Fruit fly (Drosophila melanogaster) whole organism, pupa: ENCODE measurements around the gene CG15544.

Source experiments
- CG10348 ChIP-seq: fragments of 200-800 bp; sonication (Bioruptor generic); IDR thresholded peaks from 2 replicates; pipeline ENCODE4 v1.3.6; 2022; ENCODE audit warnings: missing biosample characterization, missing genetic modification characterization
- CG12605 ChIP-seq: fragments of 200-800 bp; sonication (Bioruptor generic); IDR thresholded peaks from 2 replicates; pipeline ENCODE4 v1.3.6; 2022; ENCODE audit warnings: missing biosample characterization, missing genetic modification characterization
- CG13204 ChIP-seq: fragments of 200-800 bp; sonication (Bioruptor generic); optimal IDR thresholded peaks from 2 replicates; lab custom pipeline; 2018; ENCODE audit warnings: missing biosample characterization, mild to moderate bottlenecking, missing genetic modification characterization, moderate library complexity
- CG14655 ChIP-seq: fragments of 200-800 bp; sonication (Bioruptor generic); optimal IDR thresholded peaks from 3 replicates; lab custom pipeline; 2017; ENCODE audit warnings: mild to moderate bottlenecking, missing biosample characterization, missing genetic modification reagents, missing genetic modification characterization
- CG15710 ChIP-seq: fragments of 200-800 bp; sonication (Bioruptor generic); optimal IDR thresholded peaks from 2 replicates; lab custom pipeline; 2018; ENCODE audit warnings: missing biosample characterization, mild to moderate bottlenecking, missing genetic modification characterization, moderate library complexity
- CG17806 ChIP-seq: fragments of 200-800 bp; sonication (Bioruptor generic); optimal IDR thresholded peaks from 2 replicates; lab custom pipeline; 2018; ENCODE audit warnings: missing biosample characterization, mild to moderate bottlenecking, missing genetic modification characterization, moderate library complexity
- CG32121 ChIP-seq: fragments of 200-800 bp; sonication (Bioruptor generic); IDR thresholded peaks from 2 replicates; pipeline ENCODE4 v1.3.6; 2022; ENCODE audit warnings: missing biosample characterization, missing genetic modification characterization
- CG34367 ChIP-seq: fragments of 200-800 bp; sonication (Bioruptor generic); optimal IDR thresholded peaks from 2 replicates; lab custom pipeline; 2018; ENCODE audit warnings: missing biosample characterization, mild to moderate bottlenecking, missing genetic modification characterization
- CG4496 ChIP-seq: fragments of 200-800 bp; sonication (Bioruptor generic); IDR thresholded peaks from 3 replicates; pipeline ENCODE4 v1.3.6; 2022; ENCODE audit warnings: missing biosample characterization, missing genetic modification characterization
- CG8159 ChIP-seq: fragments of 200-800 bp; sonication (Bioruptor generic); optimal IDR thresholded peaks from 3 replicates; lab custom pipeline; 2018; ENCODE audit warnings: missing biosample characterization, mild to moderate bottlenecking, missing genetic modification characterization, moderate library complexity
- CG8301 ChIP-seq: fragments of 200-800 bp; sonication (Bioruptor generic); optimal IDR thresholded peaks from 2 replicates; lab custom pipeline; 2018; ENCODE audit warnings: missing biosample characterization, mild to moderate bottlenecking, missing genetic modification characterization
- CG9948 ChIP-seq: fragments of 200-800 bp; sonication (Bioruptor generic); optimal IDR thresholded peaks from 2 replicates; lab custom pipeline; 2018; ENCODE audit warnings: missing biosample characterization, mild to moderate bottlenecking, missing genetic modification characterization, moderate library complexity
- D1 ChIP-seq: fragments of 200-800 bp; sonication (Bioruptor generic); optimal IDR thresholded peaks from 2 replicates; lab custom pipeline; 2018; ENCODE audit warnings: missing biosample characterization, mild to moderate bottlenecking, missing genetic modification characterization, moderate library complexity
- EcR ChIP-seq: fragments of 200-800 bp; sonication (Bioruptor generic); optimal IDR thresholded peaks from 3 replicates; lab custom pipeline; 2019; ENCODE audit warnings: missing biosample characterization, missing genetic modification characterization, mild to moderate bottlenecking, moderate library complexity, missing genetic modification reagents
- Ets98B ChIP-seq: fragments of 200-800 bp; sonication (Bioruptor generic); IDR thresholded peaks from 2 replicates; pipeline ENCODE4 v1.3.6; 2022; ENCODE audit warnings: missing biosample characterization, missing genetic modification characterization
- Pif1A ChIP-seq: fragments of 200-800 bp; sonication (Bioruptor generic); optimal IDR thresholded peaks from 3 replicates; lab custom pipeline; 2016; ENCODE audit warnings: missing biosample characterization, missing genetic modification characterization
- Pif1B ChIP-seq: fragments of 200-800 bp; sonication (Bioruptor generic); optimal IDR thresholded peaks from 3 replicates; lab custom pipeline; 2016; ENCODE audit warnings: missing biosample characterization, missing genetic modification characterization
- Snoo ChIP-seq: fragments of 200-800 bp; sonication (Bioruptor generic); optimal IDR thresholded peaks from 3 replicates; lab custom pipeline; 2017; ENCODE audit warnings: missing biosample characterization, mild to moderate bottlenecking, missing genetic modification characterization, inconsistent platforms
- fd96Ca ChIP-seq: fragments of 200-800 bp; sonication (Bioruptor generic); IDR thresholded peaks from 3 replicates; pipeline ENCODE4 v1.3.6; 2022; ENCODE audit warnings: missing biosample characterization, missing genetic modification characterization
- gl ChIP-seq: fragments of 200-800 bp; sonication (Bioruptor generic); optimal IDR thresholded peaks from 2 replicates; lab custom pipeline; 2018; ENCODE audit warnings: missing biosample characterization, mild to moderate bottlenecking, missing genetic modification characterization
- rn ChIP-seq: fragments of 200-800 bp; sonication (Bioruptor generic); IDR thresholded peaks from 2 replicates; pipeline ENCODE4 v1.3.6; 2022; ENCODE audit warnings: missing biosample characterization, missing genetic modification characterization

CG15544 gene

DNA sequence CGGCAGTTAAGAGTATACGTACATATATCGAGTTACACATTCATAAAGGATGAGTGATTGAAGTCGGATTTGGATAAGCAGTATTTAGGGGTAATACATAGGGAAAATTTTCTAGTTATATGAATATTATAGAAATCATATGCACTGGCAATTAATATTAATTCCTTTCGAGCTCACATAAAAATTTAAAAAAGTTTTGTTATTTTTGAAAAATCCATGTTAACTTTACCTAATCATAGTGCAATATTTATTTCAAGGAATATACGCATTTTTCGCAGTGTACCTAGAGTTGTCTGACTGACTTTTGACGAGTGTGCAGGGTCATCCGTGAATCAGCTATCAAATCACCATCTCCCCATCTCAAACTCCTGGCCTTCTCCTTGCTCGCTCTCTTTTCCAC, 36.8 kb downstream of the CG15544 start:
- TF ChIP-seq CG17806 (tag; lab: Kevin White, UChicago), result peak; percentile 39
- peak; percentile 33 for TF ChIP-seq CG9948 (tag; lab: Kevin White, UChicago)
- no peak for TF ChIP-seq gl (tag; lab: Kevin White, UChicago)
- no peak for TF ChIP-seq Pif1B
- TF ChIP-seq CG32121 (GFP tag; lab: Robert Waterston, UW), result no peak
- peak; percentile 43 for TF ChIP-seq CG8301 (tag; lab: Kevin White, UChicago)
- TF ChIP-seq CG15710 (tag; lab: Kevin White, UChicago), result peak; percentile 65
- no peak for TF ChIP-seq Ets98B (GFP tag; lab: Robert Waterston, UW)
- no peak for TF ChIP-seq fd96Ca
- no peak for TF ChIP-seq CG13204 (GFP tag; lab: Kevin White, UChicago)
- no peak for TF ChIP-seq Snoo (tag; lab: Kevin White, UChicago)
- no peak for TF ChIP-seq CG10348 (GFP tag; lab: Robert Waterston, UW)
- TF ChIP-seq EcR, result no peak
- peak; percentile 33 for TF ChIP-seq Pif1A
- peak; percentile 25 for TF ChIP-seq CG34367
- TF ChIP-seq CG12605 (GFP tag; lab: Robert Waterston, UW), result no peak
- peak; percentile 73 for TF ChIP-seq CG8159 (tag; lab: Kevin White, UChicago)
- peak; percentile 33 for TF ChIP-seq CG14655
- no peak for TF ChIP-seq D1 (tag; lab: Kevin White, UChicago)
- TF ChIP-seq rn (GFP tag; lab: Robert Waterston, UW), result no peak
- TF ChIP-seq CG4496, result 0 out of 3 replicates have a peak, but pooled peaks have one; percentile 49

DNA sequence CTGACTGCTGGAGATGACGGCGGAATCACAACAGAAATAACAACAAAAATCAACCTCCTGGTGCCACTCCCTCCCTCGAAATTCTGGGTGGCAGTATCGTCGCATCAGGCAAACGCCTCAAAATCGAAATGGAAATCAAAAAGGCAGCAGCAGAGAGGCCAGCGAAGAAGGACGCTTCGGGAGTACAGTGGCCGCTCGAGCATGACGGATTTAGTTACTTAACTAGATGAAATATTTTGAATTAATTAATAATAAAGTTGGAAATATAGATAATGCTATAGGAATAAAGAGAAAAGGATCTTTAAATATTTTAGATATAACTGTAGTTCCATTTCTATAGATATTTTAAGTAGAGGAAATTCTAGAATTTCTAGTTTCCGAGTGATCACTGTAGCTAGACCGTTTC, 37.7 kb downstream of the CG15544 start:
- TF ChIP-seq CG13204 (GFP tag; lab: Kevin White, UChicago) (no peak), CG15710 (tag; lab: Kevin White, UChicago) (peak; percentile 53), CG32121 (GFP tag; lab: Robert Waterston, UW) (no peak), CG8159 (tag; lab: Kevin White, UChicago) (peak; percentile 56), CG9948 (tag; lab: Kevin White, UChicago) (peak; percentile 11), CG34367 (no peak), fd96Ca (no peak), CG4496 (no peak), gl (tag; lab: Kevin White, UChicago) (no peak), Pif1B (no peak), Ets98B (GFP tag; lab: Robert Waterston, UW) (no peak), EcR (no peak), CG8301 (tag; lab: Kevin White, UChicago) (no peak), D1 (tag; lab: Kevin White, UChicago) (no peak)

DNA sequence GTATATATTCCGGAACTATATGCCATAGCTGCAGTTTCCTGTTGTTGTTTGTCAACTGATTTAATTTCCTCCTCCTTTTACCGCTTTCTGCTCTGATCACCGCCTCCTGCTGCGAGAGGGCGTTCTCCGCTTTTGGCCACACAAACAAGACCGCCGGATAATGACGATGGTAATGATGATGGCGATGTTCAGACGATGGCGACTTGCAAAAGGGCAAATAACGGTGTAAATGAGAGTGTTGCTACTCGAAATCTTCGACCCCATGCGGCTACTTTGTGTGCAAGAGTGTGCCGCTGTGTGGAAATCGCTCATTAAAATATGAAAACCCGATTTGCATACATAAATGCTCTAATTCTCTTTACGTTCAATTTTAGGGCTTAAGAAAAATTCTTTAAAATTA, 38.3 kb downstream of the CG15544 start:
- TF ChIP-seq Pif1A, result no peak
- TF ChIP-seq fd96Ca, result no peak
- no peak for TF ChIP-seq CG14655
- TF ChIP-seq EcR, result no peak
- TF ChIP-seq CG9948 (tag; lab: Kevin White, UChicago), result no peak
- no peak for TF ChIP-seq CG10348 (GFP tag; lab: Robert Waterston, UW)
- no peak for TF ChIP-seq rn (GFP tag; lab: Robert Waterston, UW)

DNA sequence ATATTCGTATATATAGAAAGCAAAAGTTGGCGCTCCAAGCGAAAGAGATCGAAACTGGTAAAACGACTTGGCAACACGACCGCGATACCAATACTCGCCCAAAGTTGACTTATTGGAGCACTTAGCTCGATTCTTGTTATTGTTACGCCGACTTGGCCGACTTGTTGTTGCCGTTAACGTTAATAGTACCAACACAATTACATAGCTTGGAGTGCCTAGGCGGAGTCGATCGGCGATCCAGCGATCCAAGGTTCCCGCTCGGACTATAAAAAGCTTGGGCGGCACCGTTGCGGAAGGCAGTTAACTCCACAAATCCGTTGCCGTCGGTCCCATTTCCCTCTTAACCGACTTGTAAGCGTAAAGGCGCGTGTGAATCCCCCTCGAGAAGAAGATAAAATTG, 39.6 kb downstream of the CG15544 start, which contains the start of gene Cpr100A:
Gene Cpr100A, plus strand, starts transcription at position 290 of the 400 bp plus-strand sequence.
- TF ChIP-seq CG13204 (GFP tag; lab: Kevin White, UChicago), result peak; percentile 38
- TF ChIP-seq CG17806 (tag; lab: Kevin White, UChicago), result no peak
- TF ChIP-seq EcR, result peak; percentile 57

DNA sequence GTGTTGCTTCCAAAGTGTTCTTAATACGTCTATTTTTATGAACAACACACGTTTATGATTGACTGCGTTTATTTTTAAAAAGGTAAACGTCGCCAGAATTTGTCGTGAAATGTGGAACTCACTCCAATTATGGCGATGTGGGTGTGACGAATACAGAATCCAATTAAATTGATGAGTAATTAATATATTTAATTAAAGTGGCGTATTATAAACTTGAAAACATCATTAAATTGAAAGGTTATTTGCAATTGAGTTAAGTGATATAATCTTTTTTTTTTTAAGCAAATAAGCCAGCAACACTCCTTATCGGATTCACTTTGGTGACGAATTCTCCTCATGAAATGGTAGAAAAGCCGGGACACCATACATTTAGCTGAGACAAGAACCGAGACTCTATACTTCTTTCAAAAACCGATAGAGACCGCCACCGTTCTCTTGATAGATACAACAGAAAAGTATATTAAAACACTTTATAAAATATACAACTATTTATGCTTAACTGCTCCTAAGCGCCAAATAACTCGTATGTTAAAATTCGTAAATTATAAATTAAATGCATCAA, 42.8 kb downstream of the CG15544 start:
- TF ChIP-seq CG4496 (0 out of 3 replicates have a peak, but pooled peaks have one; percentile 11), CG9948 (tag; lab: Kevin White, UChicago) (no peak), D1 (tag; lab: Kevin White, UChicago) (peak; percentile 18), Pif1B (no peak)

DNA sequence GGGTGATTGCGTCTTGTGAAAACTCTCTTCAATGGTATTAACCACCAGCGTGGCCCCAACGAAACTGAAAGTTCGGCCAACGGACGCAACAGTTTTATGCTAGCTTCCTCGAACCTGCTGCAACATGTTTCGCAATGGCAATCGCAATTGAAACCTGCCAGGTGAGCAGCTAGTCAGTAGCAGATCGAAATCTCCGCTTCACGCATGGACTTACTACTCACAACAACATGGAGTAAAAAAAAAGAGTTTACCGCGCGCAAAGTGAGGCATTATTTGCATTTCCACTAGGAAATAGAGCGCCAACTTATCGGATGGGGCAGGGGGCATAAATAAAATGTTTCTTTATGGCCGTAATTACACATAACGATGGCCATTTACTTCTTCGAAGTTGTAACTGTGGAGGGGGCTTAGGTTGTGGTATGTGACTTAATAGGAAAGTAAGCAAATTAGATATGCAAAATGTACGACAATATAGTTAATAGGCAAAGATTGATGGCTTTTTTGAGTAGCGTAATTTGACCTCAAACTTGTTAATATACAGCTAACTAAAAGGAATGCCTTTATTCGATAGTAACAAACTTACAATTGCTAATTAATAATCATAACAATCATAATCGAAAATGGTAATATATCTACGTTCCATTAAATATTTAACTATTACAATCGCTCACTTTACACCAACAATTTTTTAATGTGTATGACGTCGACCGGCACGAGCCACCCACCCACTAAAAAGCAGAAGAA, 44.9 kb downstream of the CG15544 start, which contains the start of gene CG15545:
Gene CG15545, minus strand, starts transcription at position 51 of the 744 bp plus-strand sequence.
- peak; percentile 77 for TF ChIP-seq CG14655
- peak; percentile 72 for TF ChIP-seq CG8301 (tag; lab: Kevin White, UChicago)
- no peak for TF ChIP-seq CG34367
- no peak for TF ChIP-seq Ets98B (GFP tag; lab: Robert Waterston, UW)
- TF ChIP-seq CG12605 (GFP tag; lab: Robert Waterston, UW), result no peak
- no peak for TF ChIP-seq Snoo (tag; lab: Kevin White, UChicago)
- no peak for TF ChIP-seq rn (GFP tag; lab: Robert Waterston, UW)
- TF ChIP-seq, all 21 proteins: peak for 2

DNA sequence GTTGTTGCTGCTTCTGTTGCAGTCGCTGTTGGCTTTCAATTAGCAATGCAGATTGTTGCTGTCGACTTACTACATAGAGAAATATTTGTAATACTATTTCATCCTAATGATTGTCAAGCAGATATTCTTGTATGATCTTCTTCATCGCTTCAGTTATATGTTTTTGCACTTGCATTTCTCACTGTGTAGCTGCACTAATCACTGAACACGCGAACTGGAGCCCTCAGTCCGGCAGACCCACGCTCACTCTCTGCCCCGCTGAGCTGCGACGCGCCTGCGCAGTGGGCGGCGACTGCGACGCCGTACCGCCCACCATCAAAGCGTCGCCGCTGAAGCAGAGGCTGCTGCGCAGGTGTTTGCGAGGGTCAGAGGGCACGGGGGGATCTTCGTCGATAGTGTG, 47.1 kb downstream of the CG15544 start:
- TF ChIP-seq CG32121 (GFP tag; lab: Robert Waterston, UW) (0 out of 2 replicates have a peak, but pooled peaks have one; percentile 11), CG17806 (tag; lab: Kevin White, UChicago) (no peak), Pif1B (no peak), CG4496 (0 out of 3 replicates have a peak, but pooled peaks have one; percentile 58), CG12605 (GFP tag; lab: Robert Waterston, UW) (no peak), CG15710 (tag; lab: Kevin White, UChicago) (no peak), CG9948 (tag; lab: Kevin White, UChicago) (no peak), fd96Ca (0 out of 3 replicates have a peak, but pooled peaks have one; percentile 16), rn (GFP tag; lab: Robert Waterston, UW) (no peak), CG8301 (tag; lab: Kevin White, UChicago) (peak; percentile 18), CG8159 (tag; lab: Kevin White, UChicago) (no peak), Ets98B (GFP tag; lab: Robert Waterston, UW) (peak; percentile 38; the same call in 1 of the 2 replicates), Snoo (tag; lab: Kevin White, UChicago) (no peak), gl (tag; lab: Kevin White, UChicago) (no peak), CG10348 (GFP tag; lab: Robert Waterston, UW) (no peak), CG14655 (peak; percentile 38), D1 (tag; lab: Kevin White, UChicago) (no peak), CG34367 (no peak), Pif1A (no peak), CG13204 (GFP tag; lab: Kevin White, UChicago) (peak; percentile 1), EcR (no peak)
- TF ChIP-seq, all 21 proteins: peak for 7
